Worm (Caenorhabditis elegans): ENCODE measurements around the gene T13C2.2.

Gene T13C2.2

ce11 chrII:6838977-6839376, 47.0 kb downstream of the T13C2.2 start (continued):
- TF ChIP-seq sem-4 (tag; optimal IDR thresholded peaks at IDR 0.05), result peak; percentile 37
- peak in 1 of 2 experiments; percentile 57 for TF ChIP-seq lsy-2 (tag; optimal IDR thresholded peaks at IDR 0.05)
- TF ChIP-seq nhr-6 (tag; optimal IDR thresholded peaks at IDR 0.05), result no peak
- TF ChIP-seq mbf-1 (tag; optimal IDR thresholded peaks at IDR 0.05), result no peak
- no peak for TF ChIP-seq alr-1 (tag; optimal IDR thresholded peaks at IDR 0.05)
- no peak for TF ChIP-seq nhr-10 (tag; optimal IDR thresholded peaks at IDR 0.05)
- TF ChIP-seq lin-39 (tag; optimal IDR thresholded peaks at IDR 0.05), result no peak
- no peak for TF ChIP-seq sma-3 (GFP tag; optimal IDR thresholded peaks at IDR 0.05)
- no peak for TF ChIP-seq elt-3 (tag; optimal IDR thresholded peaks at IDR 0.05)
- TF ChIP-seq nhr-21 (tag; optimal IDR thresholded peaks at IDR 0.05), result no peak

DNA sequence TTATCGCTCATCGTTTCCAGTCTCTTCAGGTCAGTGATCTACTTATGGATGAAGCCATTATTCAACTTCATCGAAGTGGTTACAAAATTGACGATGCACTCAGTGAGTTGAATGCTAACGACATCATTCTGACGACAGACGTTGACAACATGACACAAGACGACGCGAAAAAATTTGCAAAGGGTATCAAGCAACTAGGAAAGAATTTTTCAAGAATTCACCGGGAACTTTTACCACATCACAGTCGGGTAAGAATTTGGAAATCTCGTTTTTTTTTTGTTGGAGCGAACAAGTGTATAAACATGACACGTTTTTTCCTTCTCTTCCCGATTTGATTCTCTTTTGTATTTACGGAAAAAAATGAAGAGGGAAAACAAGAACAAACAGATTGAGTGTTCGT, 48.7 kb downstream of the T13C2.2 start:
- TF ChIP-seq nhr-25 (tag; optimal IDR thresholded peaks at IDR 0.05) (no peak), mab-5 (tag; optimal IDR thresholded peaks at IDR 0.05) (no peak), egl-27 (tag; optimal IDR thresholded peaks at IDR 0.05) (no peak), sem-4 (tag; optimal IDR thresholded peaks at IDR 0.05) (no peak), unc-55 (GFP tag; optimal IDR thresholded peaks at IDR 0.05) (no peak), nhr-23 (tag; optimal IDR thresholded peaks at IDR 0.05) (no peak), snpc-4 (tag; optimal IDR thresholded peaks at IDR 0.05) (no peak), nhr-129 (tag; optimal IDR thresholded peaks at IDR 0.05) (no peak), lsy-2 (tag; optimal IDR thresholded peaks at IDR 0.05) (no peak), nhr-12 (tag; optimal IDR thresholded peaks at IDR 0.05) (no peak), fos-1 (tag; optimal IDR thresholded peaks at IDR 0.05) (no peak), nhr-11 (tag; optimal IDR thresholded peaks at IDR 0.05) (no peak), skn-1 (tag; optimal IDR thresholded peaks at IDR 0.05) (no peak), ztf-11 (tag; optimal IDR thresholded peaks at IDR 0.05) (no peak), zag-1 (tag; optimal IDR thresholded peaks at IDR 0.05) (no peak), mdl-1 (tag; optimal IDR thresholded peaks at IDR 0.05) (no peak), elt-1 (tag; optimal IDR thresholded peaks at IDR 0.05) (no peak)

DNA sequence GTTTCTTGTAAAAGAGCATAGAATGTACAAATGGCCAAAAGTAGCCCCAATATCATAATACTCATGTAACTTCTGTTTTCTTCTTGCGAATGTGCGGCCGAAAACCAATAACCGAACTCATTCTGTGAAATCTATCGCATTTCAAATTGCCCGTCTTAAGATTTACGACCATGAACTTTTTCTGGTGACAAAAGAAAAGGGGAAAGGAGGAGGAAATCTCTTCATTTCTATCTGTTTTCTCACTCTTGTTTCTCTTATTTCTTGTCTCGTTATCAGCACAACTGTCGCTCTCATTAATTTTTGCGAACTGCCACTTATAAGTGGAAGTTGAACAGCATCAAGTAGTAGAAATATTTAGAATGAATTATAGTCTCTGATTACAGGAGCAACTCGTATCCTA, 49.1 kb downstream of the T13C2.2 start:
- no peak for TF ChIP-seq unc-39 (tag; optimal IDR thresholded peaks at IDR 0.05)
- peak; percentile 19 for TF ChIP-seq nhr-25 (tag; optimal IDR thresholded peaks at IDR 0.05)
- no peak for TF ChIP-seq mbf-1 (tag; optimal IDR thresholded peaks at IDR 0.05)
- TF ChIP-seq ztf-1 (GFP tag; conservative IDR thresholded peaks at IDR 0.05), result no peak
- TF ChIP-seq alr-1 (tag; optimal IDR thresholded peaks at IDR 0.05), result no peak
- TF ChIP-seq ceh-16 (tag; optimal IDR thresholded peaks at IDR 0.05), result no peak
- TF ChIP-seq nhr-23 (tag; optimal IDR thresholded peaks at IDR 0.05), result no peak
- TF ChIP-seq ZK546.5 (tag; optimal IDR thresholded peaks at IDR 0.05), result no peak
- no peak for TF ChIP-seq dmd-4 (tag; optimal IDR thresholded peaks at IDR 0.05)
- no peak for TF ChIP-seq gmeb-1 (tag; optimal IDR thresholded peaks at IDR 0.05)
- TF ChIP-seq C34F6.9 (tag; optimal IDR thresholded peaks at IDR 0.05), result no peak
- TF ChIP-seq unc-55 (GFP tag; optimal IDR thresholded peaks at IDR 0.05), result no peak
- no peak for TF ChIP-seq zag-1 (tag; optimal IDR thresholded peaks at IDR 0.05)
- no peak for TF ChIP-seq peb-1 (tag; optimal IDR thresholded peaks at IDR 0.05)
- TF ChIP-seq nhr-77 (tag; optimal IDR thresholded peaks at IDR 0.05), result no peak
- TF ChIP-seq fos-1 (tag; optimal IDR thresholded peaks at IDR 0.05), result peak; percentile 26
- TF ChIP-seq ama-1 (optimal IDR thresholded peaks at IDR 0.05), result no peak
- TF ChIP-seq blmp-1 (tag; optimal IDR thresholded peaks at IDR 0.05; ENCODE audit: insufficient read depth), result peak; percentile 89
- TF ChIP-seq elt-3 (tag; optimal IDR thresholded peaks at IDR 0.05), result no peak
- no peak for TF ChIP-seq lin-39 (tag; optimal IDR thresholded peaks at IDR 0.05)
- TF ChIP-seq lin-13 (GFP tag; optimal IDR thresholded peaks at IDR 0.05), result peak; percentile 13
- no peak for TF ChIP-seq nhr-237 (tag; optimal IDR thresholded peaks at IDR 0.05)
- TF ChIP-seq R02D3.7 (tag; optimal IDR thresholded peaks at IDR 0.05), result no peak
- no peak for TF ChIP-seq skn-1 (tag; optimal IDR thresholded peaks at IDR 0.05)
- TF ChIP-seq sma-3 (GFP tag; optimal IDR thresholded peaks at IDR 0.05), result no peak
- peak; percentile 13 for TF ChIP-seq crh-2 (tag; optimal IDR thresholded peaks at IDR 0.05)
- TF ChIP-seq egl-27 (tag; optimal IDR thresholded peaks at IDR 0.05), result peak; percentile 87
- no peak for TF ChIP-seq ceh-82 (tag; optimal IDR thresholded peaks at IDR 0.05)
- no peak for TF ChIP-seq unc-62 (GFP tag; optimal IDR thresholded peaks at IDR 0.05)
- TF ChIP-seq aly-2 (tag; optimal IDR thresholded peaks at IDR 0.05), result no peak
- TF ChIP-seq nhr-11 (tag; optimal IDR thresholded peaks at IDR 0.05), result no peak
- TF ChIP-seq nhr-10 (tag; optimal IDR thresholded peaks at IDR 0.05), result no peak
- TF ChIP-seq nhr-21 (tag; optimal IDR thresholded peaks at IDR 0.05), result no peak
- no peak for TF ChIP-seq lin-11 (tag; optimal IDR thresholded peaks at IDR 0.05)
- no peak for TF ChIP-seq Y55F3AM.14 (GFP tag; optimal IDR thresholded peaks at IDR 0.05)
- TF ChIP-seq ztf-4 (tag; optimal IDR thresholded peaks at IDR 0.05), result no peak
- TF ChIP-seq mab-5 (tag; optimal IDR thresholded peaks at IDR 0.05), result peak; percentile 39
- peak in 1 of 2 experiments; percentile 28 for TF ChIP-seq lsy-2 (tag; optimal IDR thresholded peaks at IDR 0.05)
- TF ChIP-seq nhr-6 (tag; optimal IDR thresholded peaks at IDR 0.05), result no peak
- no peak for TF ChIP-seq elt-1 (tag; optimal IDR thresholded peaks at IDR 0.05)
- peak; percentile 75 for TF ChIP-seq sma-9 (GFP tag; optimal IDR thresholded peaks at IDR 0.05)
- TF ChIP-seq sma-9 (tag; optimal IDR thresholded peaks at IDR 0.05), result no peak
- TF ChIP-seq F13H6.1 (tag; optimal IDR thresholded peaks at IDR 0.05), result peak; percentile 51
- TF ChIP-seq sem-4 (tag; optimal IDR thresholded peaks at IDR 0.05), result peak; percentile 45
- TF ChIP-seq nhr-12 (tag; optimal IDR thresholded peaks at IDR 0.05), result no peak
- no peak for TF ChIP-seq snpc-4 (tag; optimal IDR thresholded peaks at IDR 0.05)

All from whole organism, L2 larva.